Fruit fly (Drosophila melanogaster) whole organism, pupa: Measurements from ENCODE around the gene CG43902.

ENCODE experiments used
- CG34367 ChIP-seq: fragments of 200-800 bp; sonication (Bioruptor generic); optimal IDR thresholded peaks from 2 replicates; lab custom pipeline; 2018; ENCODE audit warnings: missing biosample characterization, mild to moderate bottlenecking, missing genetic modification characterization
- CG8159 ChIP-seq: fragments of 200-800 bp; sonication (Bioruptor generic); optimal IDR thresholded peaks from 3 replicates; lab custom pipeline; 2018; ENCODE audit warnings: missing biosample characterization, mild to moderate bottlenecking, missing genetic modification characterization, moderate library complexity
- EcR ChIP-seq: fragments of 200-800 bp; sonication (Bioruptor generic); optimal IDR thresholded peaks from 3 replicates; lab custom pipeline; 2019; ENCODE audit warnings: missing biosample characterization, missing genetic modification characterization, mild to moderate bottlenecking, moderate library complexity, missing genetic modification reagents

dm6 chrX:10137587-10137986, 20.6 kb upstream of the CG43902 start:
- no peak for TF ChIP-seq EcR (GFP tag; lab: Kevin White, UChicago)
- peak; percentile 41 for TF ChIP-seq CG8159 (tag; lab: Kevin White, UChicago)
- TF ChIP-seq CG34367 (tag; lab: Kevin White, UChicago): no peak
